Worm (Caenorhabditis elegans) whole organism, L1 larva: Measurements from ENCODE around the gene T16A1.5.

Experiments
- ama-1 ChIP-seq: fragments of 150-350 bp; optimal IDR thresholded peaks from 2 replicates; lab custom pipeline; 2014
- ceh-90 ChIP-seq: sonication (generic microtip); optimal IDR thresholded peaks from 2 replicates; lab custom pipeline; 2016; ENCODE audit warnings: missing genetic modification characterization, missing compliant biosample characterization
- dpl-1 ChIP-seq, 3 experiments: fragments of 150-350 bp in 2 of 3; sonication (generic microtip) in 1 of 3; optimal IDR thresholded peaks; 2 replicates each; lab custom pipeline; 2014 to 2017; ENCODE audit warnings: missing biosample characterization in 3 of 3, missing genetic modification characterization in 3 of 3, missing genetic modification reagents in 3 of 3
- lsy-2 ChIP-seq, 2 experiments: fragments of 150-350 bp; optimal IDR thresholded peaks; 2 replicates each; lab custom pipeline; 2014; ENCODE audit warnings: missing biosample characterization in 2 of 2, missing genetic modification characterization in 2 of 2
- mdl-1 ChIP-seq, 2 experiments: fragments of 150-350 bp; optimal IDR thresholded peaks; 2 replicates each; lab custom pipeline; 2014 to 2017; ENCODE audit warnings: missing biosample characterization in 2 of 2, missing genetic modification characterization in 2 of 2, inconsistent platforms in 1 of 2
- nhr-76 ChIP-seq: sonication (generic microtip); optimal IDR thresholded peaks from 2 replicates; lab custom pipeline; 2017; ENCODE audit warnings: missing biosample characterization, missing genetic modification characterization

DNA sequence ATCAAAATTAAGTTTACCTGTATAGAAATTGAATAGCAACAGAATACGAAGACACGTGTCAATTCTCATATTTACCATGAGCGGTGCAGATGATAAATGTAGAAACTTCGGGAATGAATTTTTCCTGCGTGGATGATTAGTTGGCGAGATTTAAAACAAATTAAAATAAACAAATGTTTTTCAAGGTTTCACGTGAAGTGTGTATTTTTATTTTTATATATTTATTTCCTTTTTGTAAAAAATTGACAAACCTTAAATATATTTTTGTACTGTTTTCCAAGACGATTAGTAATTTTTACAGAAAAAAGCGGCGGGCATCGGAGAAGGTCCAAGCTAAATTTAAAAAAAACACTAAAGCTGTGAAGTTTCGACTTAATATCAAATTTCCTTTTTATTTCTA is 8.1 kb downstream of the T16A1.5 start, which contains the start of gene F07E5.8:
- TF ChIP-seq ama-1 (no peak), dpl-1 (GFP tag; optimal IDR thresholded peaks at IDR 0.05; lab: Kevin White, UChicago) (no peak), mdl-1 (tag; optimal IDR thresholded peaks at IDR 0.05; lab: Kevin White, UChicago) (no peak), ceh-90 (tag; lab: Kevin White, UChicago) (no peak), nhr-76 (no peak), lsy-2 (tag; optimal IDR thresholded peaks at IDR 0.05; lab: Kevin White, UChicago) (no peak)
